Worm (Caenorhabditis elegans) whole organism, late embryonic: ENCODE results near the gene str-10.
A peak's percentile ranks its signal among the peaks of the same experiment; 100 is the strongest.

ENCODE experiments used
- C08G9.2 ChIP-seq: sonication (generic microtip); optimal IDR thresholded peaks from 2 replicates; lab custom pipeline; 2016; ENCODE audit warnings: mild to moderate bottlenecking, missing genetic modification characterization, moderate library complexity, missing compliant biosample characterization
- C38D4.7 ChIP-seq: fragments of 200-800 bp; sonication (Bioruptor generic); optimal IDR thresholded peaks from 2 replicates; lab custom pipeline; 2018; ENCODE audit warnings: mild to moderate bottlenecking, missing genetic modification characterization, moderate library complexity, missing compliant biosample characterization
- K02D7.2 ChIP-seq: sonication (generic microtip); optimal IDR thresholded peaks from 2 replicates; lab custom pipeline; 2017; ENCODE audit warnings: mild to moderate bottlenecking, missing genetic modification characterization, missing compliant biosample characterization
- K09A11.1 ChIP-seq: sonication (generic microtip); optimal IDR thresholded peaks from 2 replicates; lab custom pipeline; 2017; ENCODE audit warnings: antibody characterized with exemption, mild to moderate bottlenecking, missing genetic modification characterization, missing compliant biosample characterization; ENCODE audit not compliant: insufficient read depth
- ahr-1 ChIP-seq: sonication (generic microtip); optimal IDR thresholded peaks from 2 replicates; lab custom pipeline; 2016; ENCODE audit warnings: missing genetic modification characterization, missing compliant biosample characterization
- ama-1 ChIP-seq: fragments of 150-350 bp; optimal IDR thresholded peaks from 2 replicates; lab custom pipeline; 2014
- ceh-14 ChIP-seq: sonication (generic microtip); optimal IDR thresholded peaks from 2 replicates; lab custom pipeline; 2016; ENCODE audit warnings: missing genotype, missing genetic modification characterization, missing compliant biosample characterization
- ceh-18 ChIP-seq: sonication (generic microtip); optimal IDR thresholded peaks from 2 replicates; lab custom pipeline; 2016; ENCODE audit warnings: missing genetic modification characterization, missing compliant biosample characterization
- ceh-2 ChIP-seq: sonication (generic microtip); optimal IDR thresholded peaks from 2 replicates; lab custom pipeline; 2016; ENCODE audit warnings: missing genotype, missing genetic modification characterization, missing compliant biosample characterization
- ceh-22 ChIP-seq: sonication (generic microtip); optimal IDR thresholded peaks from 2 replicates; lab custom pipeline; 2017; ENCODE audit warnings: missing biosample characterization, missing genetic modification characterization
- ceh-24 ChIP-seq: sonication (generic microtip); optimal IDR thresholded peaks from 2 replicates; lab custom pipeline; 2016; ENCODE audit warnings: mild to moderate bottlenecking, missing genetic modification characterization, missing compliant biosample characterization
- ceh-31 ChIP-seq: sonication (generic microtip); optimal IDR thresholded peaks from 2 replicates; lab custom pipeline; 2016; ENCODE audit warnings: missing genetic modification characterization, missing compliant biosample characterization
- ceh-48 ChIP-seq: sonication (generic microtip); optimal IDR thresholded peaks from 2 replicates; lab custom pipeline; 2016; ENCODE audit warnings: missing genetic modification characterization, inconsistent platforms, missing compliant biosample characterization
- ceh-6 ChIP-seq: fragments of 200-800 bp; sonication (Bioruptor generic); optimal IDR thresholded peaks from 2 replicates; lab custom pipeline; 2018; ENCODE audit warnings: mild to moderate bottlenecking, missing genetic modification characterization, missing compliant biosample characterization
- ceh-9 ChIP-seq: sonication (generic microtip); optimal IDR thresholded peaks from 2 replicates; lab custom pipeline; 2016; ENCODE audit warnings: mild to moderate bottlenecking, missing genetic modification characterization, inconsistent platforms, missing compliant biosample characterization
- che-1 ChIP-seq: sonication (generic microtip); optimal IDR thresholded peaks from 2 replicates; lab custom pipeline; 2016; ENCODE audit warnings: mild to moderate bottlenecking, missing genetic modification characterization, missing compliant biosample characterization
- dmd-4 ChIP-seq: sonication (generic microtip); optimal IDR thresholded peaks from 2 replicates; lab custom pipeline; 2016; ENCODE audit warnings: borderline replicate concordance, missing genetic modification characterization, missing compliant biosample characterization
- elt-2 ChIP-seq: sonication (generic microtip); optimal IDR thresholded peaks from 2 replicates; lab custom pipeline; 2016; ENCODE audit warnings: missing genetic modification reagents, missing genetic modification characterization, missing compliant biosample characterization
- elt-4 ChIP-seq: sonication (generic microtip); optimal IDR thresholded peaks from 2 replicates; lab custom pipeline; 2016; ENCODE audit warnings: missing genetic modification characterization, missing compliant biosample characterization
- ets-4 ChIP-seq: sonication (generic microtip); optimal IDR thresholded peaks from 2 replicates; lab custom pipeline; 2016; ENCODE audit warnings: missing genetic modification characterization, missing compliant biosample characterization
- eyg-1 ChIP-seq: sonication (generic microtip); optimal IDR thresholded peaks from 2 replicates; lab custom pipeline; 2016; ENCODE audit warnings: missing genotype, missing genetic modification characterization, missing compliant biosample characterization
- fkh-6 ChIP-seq: sonication (generic microtip); optimal IDR thresholded peaks from 2 replicates; lab custom pipeline; 2016; ENCODE audit warnings: missing genetic modification characterization, missing compliant biosample characterization
- hlh-15 ChIP-seq: sonication (generic microtip); optimal IDR thresholded peaks from 2 replicates; lab custom pipeline; 2016; ENCODE audit warnings: missing genetic modification characterization, missing compliant biosample characterization
- hlh-30 ChIP-seq: sonication (generic microtip); optimal IDR thresholded peaks from 2 replicates; lab custom pipeline; 2017; ENCODE audit warnings: antibody characterized with exemption, missing genetic modification characterization, missing compliant biosample characterization; ENCODE audit not compliant: insufficient read depth
- hlh-6 ChIP-seq: sonication (generic microtip); optimal IDR thresholded peaks from 2 replicates; lab custom pipeline; 2016; ENCODE audit warnings: missing genotype, missing genetic modification characterization, missing compliant biosample characterization
- hlh-8 ChIP-seq: sonication (generic microtip); optimal IDR thresholded peaks from 2 replicates; lab custom pipeline; 2016; ENCODE audit warnings: missing genotype, missing genetic modification characterization, missing compliant biosample characterization
- lim-6 ChIP-seq: sonication (generic microtip); optimal IDR thresholded peaks from 2 replicates; lab custom pipeline; 2016; ENCODE audit warnings: missing genetic modification characterization, missing compliant biosample characterization
- lin-11 ChIP-seq: fragments of 200-800 bp; sonication (Bioruptor generic); optimal IDR thresholded peaks from 2 replicates; lab custom pipeline; 2018; ENCODE audit warnings: mild to moderate bottlenecking, missing genetic modification characterization, missing compliant biosample characterization
- npax-4 ChIP-seq: sonication (generic microtip); optimal IDR thresholded peaks from 2 replicates; lab custom pipeline; 2016; ENCODE audit warnings: missing genetic modification characterization, missing compliant biosample characterization
- odd-2 ChIP-seq: sonication (generic microtip); optimal IDR thresholded peaks from 2 replicates; lab custom pipeline; 2017; ENCODE audit warnings: antibody characterized with exemption, mild to moderate bottlenecking, missing genetic modification characterization, missing compliant biosample characterization
- pag-3 ChIP-seq: sonication (generic microtip); optimal IDR thresholded peaks from 2 replicates; lab custom pipeline; 2016; ENCODE audit warnings: missing compliant biosample characterization, missing genetic modification characterization, borderline replicate concordance
- pat-9 ChIP-seq: fragments of 200-800 bp; sonication (Bioruptor generic); optimal IDR thresholded peaks from 2 replicates; lab custom pipeline; 2018; ENCODE audit warnings: mild to moderate bottlenecking, missing genetic modification characterization, moderate library complexity, missing compliant biosample characterization
- pax-1 ChIP-seq: fragments of 150-350 bp; optimal IDR thresholded peaks from 2 replicates; lab custom pipeline; 2014; ENCODE audit warnings: missing biosample characterization, missing genetic modification characterization
- pha-2 ChIP-seq: sonication (generic microtip); optimal IDR thresholded peaks from 2 replicates; lab custom pipeline; 2017; ENCODE audit warnings: mild to moderate bottlenecking, missing genetic modification characterization, missing compliant biosample characterization
- pqm-1 ChIP-seq: sonication (generic microtip); optimal IDR thresholded peaks from 2 replicates; lab custom pipeline; 2016; ENCODE audit warnings: missing genetic modification characterization, missing compliant biosample characterization
- pros-1 ChIP-seq: fragments of 150-350 bp; optimal IDR thresholded peaks from 2 replicates; lab custom pipeline; 2014; ENCODE audit warnings: missing biosample characterization, missing genetic modification reagents, missing genetic modification characterization
- rnt-1 ChIP-seq: sonication (generic microtip); optimal IDR thresholded peaks from 2 replicates; lab custom pipeline; 2016; ENCODE audit warnings: missing genetic modification characterization, missing compliant biosample characterization
- sox-2 ChIP-seq: fragments of 200-800 bp; sonication (Bioruptor generic); IDR thresholded peaks from 2 replicates; pipeline ENCODE4 v1.3.6; 2022; ENCODE audit warnings: missing genetic modification reagents, missing genetic modification characterization, missing compliant biosample characterization
- sox-4 ChIP-seq: sonication (generic microtip); optimal IDR thresholded peaks from 2 replicates; lab custom pipeline; 2017; ENCODE audit warnings: mild to moderate bottlenecking, missing genetic modification characterization, inconsistent platforms, missing compliant biosample characterization
- syd-9 ChIP-seq: sonication (generic microtip); optimal IDR thresholded peaks from 2 replicates; lab custom pipeline; 2016; ENCODE audit warnings: mild to moderate bottlenecking, missing genetic modification characterization, moderate library complexity, missing compliant biosample characterization
- tbx-2 ChIP-seq: sonication (generic microtip); optimal IDR thresholded peaks from 2 replicates; lab custom pipeline; 2016; ENCODE audit warnings: missing genetic modification characterization, missing compliant biosample characterization
- tbx-7 ChIP-seq: sonication (generic microtip); optimal IDR thresholded peaks from 2 replicates; lab custom pipeline; 2016; ENCODE audit warnings: missing genotype, missing genetic modification characterization, missing compliant biosample characterization
- unc-55 ChIP-seq: sonication (generic microtip); optimal IDR thresholded peaks from 2 replicates; lab custom pipeline; 2017; ENCODE audit warnings: missing biosample characterization, missing genetic modification reagents, missing genetic modification characterization
- zip-5 ChIP-seq: sonication (generic microtip); optimal IDR thresholded peaks from 2 replicates; lab custom pipeline; 2016; ENCODE audit warnings: missing genetic modification characterization, missing compliant biosample characterization
- ztf-16 ChIP-seq: sonication (generic microtip); optimal IDR thresholded peaks from 2 replicates; lab custom pipeline; 2017; ENCODE audit warnings: missing genetic modification characterization, missing compliant biosample characterization

str-10 gene

DNA sequence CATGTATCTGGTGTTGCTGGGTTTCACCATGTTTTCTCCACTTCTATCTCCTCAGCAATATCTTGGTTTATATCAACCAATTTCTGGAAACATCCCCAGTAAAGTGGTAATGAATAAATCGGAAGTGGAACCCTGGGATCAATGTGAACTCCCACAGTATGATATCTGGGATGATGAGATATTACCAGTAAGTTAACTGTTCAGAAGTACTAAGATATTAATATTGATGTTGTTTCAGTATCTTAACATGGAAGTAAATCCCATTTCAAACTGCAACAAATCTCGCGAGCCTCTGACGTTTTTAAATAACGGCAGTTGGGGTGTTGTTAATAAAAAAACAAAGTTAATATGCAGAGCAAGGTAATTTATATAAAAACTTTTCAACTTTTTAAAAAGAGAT is 8.8 kb downstream of the str-10 start:
- TF ChIP-seq pha-2 (tag; lab: Kevin White, UChicago) (no peak), ceh-6 (GFP tag; lab: Kevin White, UChicago) (no peak), sox-2 (no peak), ceh-24 (tag; lab: Kevin White, UChicago) (no peak), C38D4.7 (GFP tag; lab: Kevin White, UChicago) (no peak), hlh-8 (no peak)

DNA sequence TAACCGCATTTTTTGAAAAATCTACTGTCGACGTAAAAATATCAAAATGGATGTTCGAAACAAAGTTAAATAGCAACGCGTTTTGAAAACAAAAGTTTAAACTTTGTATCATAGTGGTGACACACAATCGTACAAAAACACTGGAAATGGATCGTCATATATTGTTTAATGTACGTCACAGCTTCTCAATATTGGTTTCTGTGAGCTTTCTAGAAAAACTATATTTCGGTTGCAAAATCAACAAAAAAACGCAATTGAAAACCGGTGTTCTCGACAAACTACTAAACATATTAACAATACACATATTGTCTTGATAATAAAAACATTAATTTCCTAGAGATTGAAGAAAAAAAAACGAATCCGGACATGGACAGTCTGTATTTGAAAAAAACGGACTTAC is 18.0 kb downstream of the str-10 start, which contains the start of gene R03G8.6:
R03G8.6 (minus strand) TSS at position 101 of the 400 bp plus-strand sequence.
- TF ChIP-seq pros-1 (tag; lab: Kevin White, UChicago) (no peak), sox-4 (tag; lab: Kevin White, UChicago) (no peak), ceh-48 (tag; lab: Kevin White, UChicago) (no peak), pax-1 (tag; lab: Kevin White, UChicago) (no peak), zip-5 (tag; lab: Kevin White, UChicago) (no peak), odd-2 (tag; lab: Kevin White, UChicago) (no peak), syd-9 (tag; lab: Kevin White, UChicago) (no peak), hlh-6 (tag; lab: Kevin White, UChicago) (no peak)

DNA sequence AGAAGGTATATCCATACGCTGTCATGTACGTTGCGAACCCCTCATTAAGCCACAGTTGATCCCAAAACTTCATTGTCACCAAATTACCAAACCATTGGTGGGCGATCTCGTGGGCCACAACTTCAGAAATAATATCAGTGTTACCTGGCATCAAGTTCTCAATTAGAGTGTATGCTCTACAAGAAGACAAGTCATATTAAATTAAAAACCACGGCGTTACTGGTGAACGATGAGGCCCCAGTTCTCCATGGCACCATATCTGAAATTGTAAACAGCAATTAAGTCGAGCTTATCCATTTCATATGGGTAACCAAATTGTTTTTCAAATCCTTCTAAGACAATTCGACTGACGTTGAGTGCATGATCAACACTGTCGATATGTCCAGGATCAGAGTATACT is 20.4 kb downstream of the str-10 start:
- TF ChIP-seq K09A11.1 = no peak
- no peak for TF ChIP-seq npax-4 (tag; lab: Kevin White, UChicago)
- TF ChIP-seq pros-1 (tag; lab: Kevin White, UChicago) = no peak
- TF ChIP-seq sox-2 = no peak
- no peak for TF ChIP-seq tbx-2
- no peak for TF ChIP-seq lim-6 (tag; lab: Kevin White, UChicago)
- no peak for TF ChIP-seq elt-4 (tag; lab: Kevin White, UChicago)
- no peak for TF ChIP-seq ceh-9 (tag; lab: Kevin White, UChicago)
- TF ChIP-seq ceh-2 (tag; lab: Kevin White, UChicago) = no peak
- TF ChIP-seq ceh-18 (tag; lab: Kevin White, UChicago) = no peak
- TF ChIP-seq pat-9 (tag; lab: Kevin White, UChicago) = no peak
- no peak for TF ChIP-seq ceh-14 (tag; lab: Kevin White, UChicago)
- no peak for TF ChIP-seq hlh-15 (tag; lab: Kevin White, UChicago)
- TF ChIP-seq eyg-1 (tag; lab: Kevin White, UChicago) = no peak
- TF ChIP-seq ahr-1 (tag; lab: Kevin White, UChicago) = no peak
- no peak for TF ChIP-seq hlh-8
- no peak for TF ChIP-seq che-1
- no peak for TF ChIP-seq ztf-16 (tag; lab: Kevin White, UChicago)

DNA sequence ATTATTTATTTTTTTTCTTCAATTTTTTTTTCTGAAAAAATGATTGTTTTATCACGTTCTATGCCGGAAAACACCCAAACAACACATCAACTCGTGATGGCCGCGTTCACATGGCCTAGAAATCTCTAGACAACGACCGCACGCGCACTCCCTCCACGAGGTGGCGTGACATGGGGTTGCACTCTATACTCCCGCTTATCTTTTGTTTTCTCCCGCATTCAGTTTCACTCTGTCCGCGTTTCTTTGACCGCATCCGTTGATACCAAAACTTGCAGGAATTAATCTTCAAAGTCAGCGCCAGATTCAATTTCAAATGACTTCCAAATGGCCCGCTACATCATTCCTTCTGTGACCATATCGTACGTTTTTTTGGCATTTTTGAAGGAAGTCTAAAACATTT is 22.5 kb downstream of the str-10 start, which contains the start of gene F17H10.1:
F17H10.1 (plus strand) TSS at position 276 of the 400 bp plus-strand sequence.
- TF ChIP-seq pqm-1 (tag; lab: Kevin White, UChicago) = peak; percentile 53
- no peak for TF ChIP-seq ceh-22
- TF ChIP-seq pag-3 (tag; lab: Kevin White, UChicago) = no peak
- no peak for TF ChIP-seq K02D7.2 (tag; lab: Kevin White, UChicago)
- TF ChIP-seq fkh-6 (tag; lab: Kevin White, UChicago) = no peak
- TF ChIP-seq hlh-8 = peak; percentile 9
- no peak for TF ChIP-seq ama-1
- TF ChIP-seq tbx-2 = peak; percentile 61
- peak; percentile 53 for TF ChIP-seq C08G9.2 (tag; lab: Kevin White, UChicago)
- TF ChIP-seq ceh-48 (tag; lab: Kevin White, UChicago) = no peak
- no peak for TF ChIP-seq ahr-1 (tag; lab: Kevin White, UChicago)
- peak; percentile 57 for TF ChIP-seq ceh-2 (tag; lab: Kevin White, UChicago)
- no peak for TF ChIP-seq lin-11
- no peak for TF ChIP-seq dmd-4
- TF ChIP-seq rnt-1 = peak; percentile 60
- TF ChIP-seq hlh-15 (tag; lab: Kevin White, UChicago) = no peak
- TF ChIP-seq sox-2 = no peak
- peak; percentile 19 for TF ChIP-seq unc-55
- peak; percentile 56 for TF ChIP-seq elt-2 (tag; lab: Kevin White, UChicago)
- peak; percentile 93 for TF ChIP-seq hlh-30 (tag; lab: Kevin White, UChicago)
- peak; percentile 10 for TF ChIP-seq ceh-18 (tag; lab: Kevin White, UChicago)
- peak; percentile 76 for TF ChIP-seq ceh-31 (tag; lab: Kevin White, UChicago)
- peak; percentile 70 for TF ChIP-seq ets-4 (tag; lab: Kevin White, UChicago)
- peak; percentile 29 for TF ChIP-seq tbx-7 (tag; lab: Kevin White, UChicago)
